Worm (Caenorhabditis elegans) whole organism, mixed stage, embryonic: ENCODE data around the gene F11G11.14.

Source experiments
- blmp-1 ChIP-seq: fragments of 150-350 bp; optimal IDR thresholded peaks from 2 replicates; lab custom pipeline; 2014; ENCODE audit warnings: missing biosample characterization, missing genetic modification characterization
- cnd-1 ChIP-seq: fragments of 200-800 bp; sonication (Bioruptor generic); optimal IDR thresholded peaks from 2 replicates; lab custom pipeline; 2018; ENCODE audit warnings: mild to moderate bottlenecking, missing genetic modification characterization, missing compliant biosample characterization
- elt-3 ChIP-seq: fragments of 150-350 bp; optimal IDR thresholded peaks from 2 replicates; lab custom pipeline; 2014; ENCODE audit warnings: missing biosample characterization, missing genetic modification characterization
- lin-13 ChIP-seq: fragments of 150-350 bp; optimal IDR thresholded peaks from 2 replicates; lab custom pipeline; 2014; ENCODE audit warnings: missing biosample characterization, missing genetic modification characterization
- mep-1 ChIP-seq: fragments of 150-350 bp; optimal IDR thresholded peaks from 2 replicates; lab custom pipeline; 2017; ENCODE audit warnings: missing biosample characterization, missing genetic modification reagents, missing genetic modification characterization, inconsistent platforms
- nhr-12 ChIP-seq: fragments of 150-350 bp; optimal IDR thresholded peaks from 2 replicates; lab custom pipeline; 2014; ENCODE audit warnings: missing biosample characterization, missing genetic modification characterization
- nhr-2 ChIP-seq: fragments of 150-350 bp; optimal IDR thresholded peaks from 2 replicates; lab custom pipeline; 2014; ENCODE audit warnings: missing biosample characterization, missing genetic modification characterization
- nhr-237 ChIP-seq: fragments of 150-350 bp; optimal IDR thresholded peaks from 2 replicates; lab custom pipeline; 2014; ENCODE audit warnings: missing biosample characterization, missing genetic modification characterization
- nhr-76 ChIP-seq: sonication (generic microtip); optimal IDR thresholded peaks from 2 replicates; lab custom pipeline; 2017; ENCODE audit warnings: missing biosample characterization, missing genetic modification characterization
- sptf-1 ChIP-seq: sonication (generic microtip); optimal IDR thresholded peaks from 2 replicates; lab custom pipeline; 2017; ENCODE audit warnings: mild to moderate bottlenecking, missing genetic modification characterization, moderate library complexity, missing compliant biosample characterization
- tbx-8 ChIP-seq: fragments of 200-800 bp; sonication (Bioruptor generic); optimal IDR thresholded peaks from 2 replicates; lab custom pipeline; 2018; ENCODE audit warnings: mild to moderate bottlenecking, missing genetic modification characterization, moderate library complexity, missing compliant biosample characterization
- unc-39 ChIP-seq: fragments of 150-350 bp; optimal IDR thresholded peaks from 2 replicates; lab custom pipeline; 2014; ENCODE audit warnings: missing biosample characterization, missing genetic modification characterization
- unc-62 ChIP-seq: fragments of 150-350 bp; optimal IDR thresholded peaks from 2 replicates; lab custom pipeline; 2014; ENCODE audit warnings: missing biosample characterization, missing genetic modification reagents, missing genetic modification characterization
- ztf-11 ChIP-seq: fragments of 150-350 bp; optimal IDR thresholded peaks from 2 replicates; lab custom pipeline; 2014; ENCODE audit warnings: missing biosample characterization, missing genetic modification characterization

- TF ChIP-seq unc-39 (tag; lab: Kevin White, UChicago), result no peak
- no peak for TF ChIP-seq nhr-76
- TF ChIP-seq cnd-1, result no peak
- no peak for TF ChIP-seq nhr-237 (tag; lab: Kevin White, UChicago)
- TF ChIP-seq nhr-12 (tag; lab: Kevin White, UChicago), result no peak
- TF ChIP-seq nhr-2 (tag; lab: Kevin White, UChicago), result no peak
- no peak for TF ChIP-seq mep-1
- no peak for TF ChIP-seq tbx-8 (GFP tag; lab: Kevin White, UChicago)
- TF ChIP-seq unc-62 (GFP tag; lab: Kevin White, UChicago), result no peak
- no peak for TF ChIP-seq sptf-1
- no peak for TF ChIP-seq lin-13 (tag; lab: Kevin White, UChicago)
- TF ChIP-seq blmp-1, result no peak
- TF ChIP-seq ztf-11 (tag; lab: Kevin White, UChicago), result no peak
- no peak for TF ChIP-seq elt-3
Observed at ce11 chrII:4856113-4856512, 7.4 kb upstream of the F11G11.14 start.
